Fruit fly (Drosophila melanogaster): ENCODE measurements around the gene CG10405.

Gene CG10405

DNA sequence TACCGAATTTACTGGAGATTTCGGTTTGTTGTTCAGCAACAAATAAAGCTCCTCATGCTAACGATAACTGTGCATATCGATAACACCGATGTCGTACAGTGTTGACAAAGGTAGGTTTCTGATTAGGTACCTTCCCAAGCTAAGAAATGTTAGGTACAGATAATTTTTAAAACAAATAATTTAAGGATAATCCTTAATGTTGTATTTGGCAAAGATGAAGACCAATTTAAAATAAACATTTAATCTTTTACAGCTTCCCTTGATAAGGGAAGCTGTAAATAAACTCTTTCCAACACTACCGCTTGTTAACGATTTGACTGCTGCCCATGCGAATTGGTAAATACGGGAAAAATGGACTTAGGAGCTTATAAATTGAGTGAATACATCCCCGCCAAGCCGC, 11.4 kb upstream of the CG10405 start, which contains the start of the genes Ttc1 and CG14882:
Ttc1 (minus strand) TSS at position 71 of the 400 bp plus-strand sequence.
CG14882 (plus strand) TSS at position 271 of the 400 bp plus-strand sequence.
- TF ChIP-seq Meics (GFP tag; optimal IDR thresholded peaks at IDR 0.05) (peak; percentile 80), CG13775 (GFP tag; optimal IDR thresholded peaks at IDR 0.05) (peak; percentile 85), Rx (GFP tag; IDR thresholded peaks at IDR 0.05) (peak; percentile 72), row (GFP tag; IDR thresholded peaks at IDR 0.05) (peak; percentile 95), chm (GFP tag; IDR thresholded peaks at IDR 0.05) (peak; percentile 25; the same call in 1 of the 2 replicates), Xrp1 (GFP tag; IDR thresholded peaks at IDR 0.05) (peak; percentile 77), CG6765 (GFP tag; optimal IDR thresholded peaks at IDR 0.05) (peak; percentile 58), pho (GFP tag; optimal IDR thresholded peaks at IDR 0.05) (peak; percentile 90), CG12769 (tag; optimal IDR thresholded peaks at IDR 0.05) (no peak), CG5245 (GFP tag; optimal IDR thresholded peaks at IDR 0.05) (peak; percentile 47), gcm2 (GFP tag; optimal IDR thresholded peaks at IDR 0.05) (peak; percentile 42), CG7786 (GFP tag; optimal IDR thresholded peaks at IDR 0.05) (peak; percentile 85), Sry-β (GFP tag; optimal IDR thresholded peaks at IDR 0.05) (peak; percentile 33), CG4707 (GFP tag; optimal IDR thresholded peaks at IDR 0.05) (peak; percentile 54), Adf1 (GFP tag; IDR thresholded peaks at IDR 0.05) (peak; percentile 55), Dip2 (GFP tag; IDR thresholded peaks at IDR 0.05) (no peak), HmgZ (tag; optimal IDR thresholded peaks at IDR 0.05) (peak; percentile 83), Camta (GFP tag; optimal IDR thresholded peaks at IDR 0.05) (peak; percentile 79), slou (GFP tag; optimal IDR thresholded peaks at IDR 0.05) (peak; percentile 74), CG8359 (GFP tag; optimal IDR thresholded peaks at IDR 0.05; ENCODE audit: borderline replicate concordance) (no peak), CG42726 (GFP tag; IDR thresholded peaks at IDR 0.05; ENCODE audit: partially characterized antibody) (no peak), disco-r (GFP tag; optimal IDR thresholded peaks at IDR 0.05) (peak; percentile 68), CG10959 (GFP tag; IDR thresholded peaks at IDR 0.05) (no peak), nom (GFP tag; optimal IDR thresholded peaks at IDR 0.05) (peak; percentile 30), gt (GFP tag; IDR thresholded peaks at IDR 0.05) (no peak; the same call in 1 of the 2 replicates), CG33213 (GFP tag; optimal IDR thresholded peaks at IDR 0.05) (peak; percentile 78), CG9797 (GFP tag; optimal IDR thresholded peaks at IDR 0.05) (no peak), tll (GFP tag; optimal IDR thresholded peaks at IDR 0.05) (peak in 1 of 2 experiments; percentile 36), hth (optimal IDR thresholded peaks at IDR 0.05) (no peak), Atf3 (GFP tag; optimal IDR thresholded peaks at IDR 0.05) (peak; percentile 53), CoRest (tag; optimal IDR thresholded peaks at IDR 0.05) (peak; percentile 85), CG4328 (GFP tag; optimal IDR thresholded peaks at IDR 0.05) (peak; percentile 38), CG11696 (GFP tag; IDR thresholded peaks at IDR 0.05) (peak; percentile 48), dm (GFP tag; optimal IDR thresholded peaks at IDR 0.05) (peak; percentile 67), ato (GFP tag; IDR thresholded peaks at IDR 0.05; ENCODE audit: partially characterized antibody) (no peak; the same call in 1 of the 2 replicates), CG15514 (GFP tag; optimal IDR thresholded peaks at IDR 0.05) (peak; percentile 65), Fer3 (tag; optimal IDR thresholded peaks at IDR 0.05) (peak; percentile 76), CG10431 (GFP tag; optimal IDR thresholded peaks at IDR 0.05) (peak; percentile 40), Fer2 (tag; optimal IDR thresholded peaks at IDR 0.05) (peak; percentile 63), sens-2 (GFP tag; IDR thresholded peaks at IDR 0.05) (peak; percentile 72; the same call in 1 of the 2 replicates), nmo (GFP tag; optimal IDR thresholded peaks at IDR 0.05) (peak; percentile 81), Stat92E (GFP tag; optimal IDR thresholded peaks at IDR 0.05) (peak in 1 of 3 experiments; percentile 17), CG10321 (GFP tag; IDR thresholded peaks at IDR 0.05) (peak; percentile 73), CG6272 (GFP tag; IDR thresholded peaks at IDR 0.05) (peak; percentile 65; the same call in 1 of the 2 replicates), Lpt (GFP tag; optimal IDR thresholded peaks at IDR 0.05) (no peak), CG12219 (GFP tag; optimal IDR thresholded peaks at IDR 0.05) (peak; percentile 35), Sox102F (GFP tag; optimal IDR thresholded peaks at IDR 0.05) (no peak), CG43689 (GFP tag; IDR thresholded peaks at IDR 0.05) (peak; percentile 77), Sox100B (GFP tag; optimal IDR thresholded peaks at IDR 0.05) (no peak), CHES-1-like (GFP tag; optimal IDR thresholded peaks at IDR 0.05) (peak; percentile 88)
